Fruit fly (Drosophila melanogaster): ENCODE results near the gene Myb.

dm6 chrX:15817823-15818222, 39.8 kb downstream of the Myb start:
- TF ChIP-seq spab (GFP tag; optimal IDR thresholded peaks at IDR 0.05) (no peak), CG6792 (GFP tag; optimal IDR thresholded peaks at IDR 0.05) (no peak), CG11762 (GFP tag; optimal IDR thresholded peaks at IDR 0.05; ENCODE audit: insufficient read depth) (no peak), CG10669 (GFP tag; optimal IDR thresholded peaks at IDR 0.05) (no peak), Eip93F (GFP tag; optimal IDR thresholded peaks at IDR 0.05) (no peak), CG11294 (GFP tag; IDR thresholded peaks at IDR 0.05) (no peak), Hr39 (GFP tag; optimal IDR thresholded peaks at IDR 0.05) (no peak), Sox102F (GFP tag; optimal IDR thresholded peaks at IDR 0.05) (no peak), CG15336 (GFP tag; IDR thresholded peaks at IDR 0.05) (no peak), fd59A (GFP tag; optimal IDR thresholded peaks at IDR 0.05) (no peak), CG4318 (GFP tag; optimal IDR thresholded peaks at IDR 0.05) (no peak), Lpt (GFP tag; optimal IDR thresholded peaks at IDR 0.05) (no peak), eg (GFP tag; IDR thresholded peaks at IDR 0.05) (no peak)

Data from whole organism, prepupa.